Fruit fly (Drosophila melanogaster): ENCODE measurements around the gene EndoU.
A peak's percentile ranks its signal among the peaks of the same experiment; 100 is the strongest.

The EndoU gene

DNA sequence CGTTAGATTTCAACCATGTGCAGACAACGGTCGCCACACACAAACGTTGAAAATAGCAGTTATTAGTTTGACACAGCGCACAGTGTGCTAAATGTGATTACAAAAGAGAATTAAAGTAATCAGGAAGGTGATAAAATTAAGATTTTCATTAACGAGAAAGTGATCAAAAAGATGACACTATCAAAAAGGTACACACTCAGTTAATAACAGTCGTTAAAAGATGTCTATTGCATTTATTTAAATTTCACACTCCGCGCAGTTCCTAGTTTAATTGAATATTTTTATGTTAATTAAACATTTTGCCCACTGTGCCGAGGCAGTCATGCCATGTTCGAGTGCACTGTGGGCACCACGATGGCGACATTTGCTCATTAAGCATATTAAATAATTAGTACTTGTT, 19.0 kb downstream of the EndoU start (continued):
- no peak for TF ChIP-seq cas (GFP tag; IDR thresholded peaks at IDR 0.05)
- TF ChIP-seq fd96Cb (tag; optimal IDR thresholded peaks at IDR 0.05), result no peak
- TF ChIP-seq abd-A (tag; optimal IDR thresholded peaks at IDR 0.05), result no peak
- no peak for TF ChIP-seq da (GFP tag; optimal IDR thresholded peaks at IDR 0.05)
- peak; percentile 41; the same call in 1 of the 3 replicates for TF ChIP-seq CG17361 (GFP tag; IDR thresholded peaks at IDR 0.05)
- TF ChIP-seq Antp (GFP tag; optimal IDR thresholded peaks at IDR 0.05), result no peak
- no peak for TF ChIP-seq CG3163 (GFP tag; optimal IDR thresholded peaks at IDR 0.05)
- no peak for TF ChIP-seq crol (GFP tag; IDR thresholded peaks at IDR 0.05)
- peak; percentile 6 for TF ChIP-seq CG2120 (GFP tag; optimal IDR thresholded peaks at IDR 0.05)
- no peak for TF ChIP-seq CG31388 (GFP tag; optimal IDR thresholded peaks at IDR 0.05)
- no peak for TF ChIP-seq CG12104 (GFP tag; optimal IDR thresholded peaks at IDR 0.05)
- TF ChIP-seq aop (GFP tag; IDR thresholded peaks at IDR 0.05), result no peak
- TF ChIP-seq MBD-R2 (GFP tag; IDR thresholded peaks at IDR 0.05), result no peak
- no peak for TF ChIP-seq br (optimal IDR thresholded peaks at IDR 0.05)
- no peak for TF ChIP-seq CG7987 (GFP tag; optimal IDR thresholded peaks at IDR 0.05)
- no peak for TF ChIP-seq slp2 (GFP tag; optimal IDR thresholded peaks at IDR 0.05)
- TF ChIP-seq pan (optimal IDR thresholded peaks at IDR 0.05), result no peak
- TF ChIP-seq pan (GFP tag; optimal IDR thresholded peaks at IDR 0.05 in 1 of 2, IDR thresholded peaks at IDR 0.05 in 1 of 2), result no peak
- TF ChIP-seq CG15011 (GFP tag; optimal IDR thresholded peaks at IDR 0.05), result no peak
- TF ChIP-seq cato (GFP tag; optimal IDR thresholded peaks at IDR 0.05; ENCODE audit: borderline replicate concordance), result no peak
- TF ChIP-seq CG9437 (GFP tag; optimal IDR thresholded peaks at IDR 0.05), result peak; percentile 32
- no peak for TF ChIP-seq CG6272 (GFP tag; IDR thresholded peaks at IDR 0.05)
- TF ChIP-seq Hr51 (GFP tag; optimal IDR thresholded peaks at IDR 0.05), result peak in 1 of 2 experiments; percentile 71
- peak; percentile 1 for TF ChIP-seq Nf-YC (tag; optimal IDR thresholded peaks at IDR 0.05)
- no peak for TF ChIP-seq CG32772 (GFP tag; IDR thresholded peaks at IDR 0.05)
- TF ChIP-seq CG3407 (GFP tag; optimal IDR thresholded peaks at IDR 0.05), result no peak
- TF ChIP-seq CG7357 (GFP tag; IDR thresholded peaks at IDR 0.05), result peak; percentile 46; the same call in 1 of the 3 replicates
- no peak for TF ChIP-seq CG2875 (GFP tag; optimal IDR thresholded peaks at IDR 0.05)
- TF ChIP-seq vvl (GFP tag; IDR thresholded peaks at IDR 0.05), result peak; percentile 70
- no peak for TF ChIP-seq CG4404 (GFP tag; IDR thresholded peaks at IDR 0.05)
- TF ChIP-seq zfh2 (GFP tag; optimal IDR thresholded peaks at IDR 0.05), result no peak
- 0 out of 3 replicates have a peak, but pooled peaks have one; percentile 14 for TF ChIP-seq C15 (GFP tag; IDR thresholded peaks at IDR 0.05)
- peak; percentile 44 for TF ChIP-seq CG13424 (tag; optimal IDR thresholded peaks at IDR 0.05)
- no peak for TF ChIP-seq kah (GFP tag; optimal IDR thresholded peaks at IDR 0.05)
- TF ChIP-seq CG17385 (GFP tag; optimal IDR thresholded peaks at IDR 0.05), result peak; percentile 17
- TF ChIP-seq CG10565 (GFP tag; optimal IDR thresholded peaks at IDR 0.05), result no peak
- no peak for TF ChIP-seq D (optimal IDR thresholded peaks at IDR 0.05)
- no peak for TF ChIP-seq D (GFP tag; optimal IDR thresholded peaks at IDR 0.05)
- no peak for TF ChIP-seq pfk (GFP tag; optimal IDR thresholded peaks at IDR 0.05)
- no peak for TF ChIP-seq CG8290 (GFP tag; optimal IDR thresholded peaks at IDR 0.05)
- TF ChIP-seq CG8290 (tag; optimal IDR thresholded peaks at IDR 0.05), result no peak
- no peak for TF ChIP-seq Hsf (GFP tag; optimal IDR thresholded peaks at IDR 0.05)
- TF ChIP-seq Ada2b (GFP tag; IDR thresholded peaks at IDR 0.05), result peak; percentile 34; the same call in 1 of the 2 replicates
- no peak for TF ChIP-seq ham (GFP tag; IDR thresholded peaks at IDR 0.05)
- TF ChIP-seq CG17568 (GFP tag; optimal IDR thresholded peaks at IDR 0.05), result peak; percentile 15
- TF ChIP-seq Trl (optimal IDR thresholded peaks at IDR 0.05), result no peak
- no peak for TF ChIP-seq Trl (GFP tag; optimal IDR thresholded peaks at IDR 0.05)
- no peak for TF ChIP-seq jing (GFP tag; optimal IDR thresholded peaks at IDR 0.05)
- no peak for TF ChIP-seq CG8089 (GFP tag; optimal IDR thresholded peaks at IDR 0.05)
- no peak for TF ChIP-seq CG1529 (GFP tag; optimal IDR thresholded peaks at IDR 0.05)
- TF ChIP-seq chif (GFP tag; optimal IDR thresholded peaks at IDR 0.05), result no peak
- TF ChIP-seq CG11696 (GFP tag; IDR thresholded peaks at IDR 0.05), result no peak
- no peak for TF ChIP-seq vnd (GFP tag; IDR thresholded peaks at IDR 0.05; ENCODE audit: partially characterized antibody)
- TF ChIP-seq luna (GFP tag; optimal IDR thresholded peaks at IDR 0.05), result no peak
